Worm (Caenorhabditis elegans) whole organism, mixed stage, embryonic: ENCODE results near the gene R12H7.4.

ENCODE experiments used
- M03D4.4 ChIP-seq: sonication (generic microtip); optimal IDR thresholded peaks from 2 replicates; lab custom pipeline; 2017; ENCODE audit warnings: mild to moderate bottlenecking, missing genetic modification characterization, missing compliant biosample characterization
- bed-3 ChIP-seq: fragments of 200-800 bp; sonication (Bioruptor generic); optimal IDR thresholded peaks from 3 replicates; lab custom pipeline; 2018; ENCODE audit warnings: mild to moderate bottlenecking, missing genetic modification characterization, moderate library complexity, missing compliant biosample characterization
- blmp-1 ChIP-seq: fragments of 150-350 bp; optimal IDR thresholded peaks from 2 replicates; lab custom pipeline; 2014; ENCODE audit warnings: missing biosample characterization, missing genetic modification characterization
- ceh-39 ChIP-seq: fragments of 150-350 bp; optimal IDR thresholded peaks from 2 replicates; lab custom pipeline; 2014; ENCODE audit warnings: missing biosample characterization, missing genetic modification characterization
- ces-1 ChIP-seq: fragments of 150-350 bp; optimal IDR thresholded peaks from 2 replicates; lab custom pipeline; 2014; ENCODE audit warnings: missing biosample characterization, missing genetic modification reagents, missing genetic modification characterization
- cnd-1 ChIP-seq: fragments of 200-800 bp; sonication (Bioruptor generic); optimal IDR thresholded peaks from 2 replicates; lab custom pipeline; 2018; ENCODE audit warnings: mild to moderate bottlenecking, missing genetic modification characterization, missing compliant biosample characterization
- elt-1 ChIP-seq: sonication (generic microtip); optimal IDR thresholded peaks from 2 replicates; lab custom pipeline; 2017; ENCODE audit warnings: missing genetic modification characterization, mild to moderate bottlenecking, missing compliant biosample characterization, antibody characterized with exemption, moderate library complexity, borderline replicate concordance; ENCODE audit not compliant: insufficient read depth
- elt-3 ChIP-seq: fragments of 150-350 bp; optimal IDR thresholded peaks from 2 replicates; lab custom pipeline; 2014; ENCODE audit warnings: missing biosample characterization, missing genetic modification characterization
- flh-1 ChIP-seq: fragments of 200-800 bp; sonication (Bioruptor generic); optimal IDR thresholded peaks from 2 replicates; lab custom pipeline; 2018; ENCODE audit warnings: mild to moderate bottlenecking, missing genetic modification characterization, moderate library complexity, missing compliant biosample characterization
- ham-2 ChIP-seq: fragments of 200-800 bp; sonication (Bioruptor generic); optimal IDR thresholded peaks from 2 replicates; lab custom pipeline; 2018; ENCODE audit warnings: mild to moderate bottlenecking, missing genetic modification characterization, missing compliant biosample characterization
- hlh-1 ChIP-seq: fragments of 150-350 bp; optimal IDR thresholded peaks from 2 replicates; lab custom pipeline; 2014; ENCODE audit warnings: missing biosample characterization, missing genetic modification reagents, missing genetic modification characterization
- lin-13 ChIP-seq: fragments of 150-350 bp; optimal IDR thresholded peaks from 2 replicates; lab custom pipeline; 2014; ENCODE audit warnings: missing biosample characterization, missing genetic modification characterization
- lin-32 ChIP-seq: fragments of 200-800 bp; sonication (Bioruptor generic); optimal IDR thresholded peaks from 2 replicates; lab custom pipeline; 2018; ENCODE audit warnings: mild to moderate bottlenecking, missing genetic modification characterization, missing compliant biosample characterization
- mab-5 ChIP-seq: fragments of 150-350 bp; optimal IDR thresholded peaks from 2 replicates; lab custom pipeline; 2014; ENCODE audit warnings: missing biosample characterization, missing genetic modification characterization
- mep-1 ChIP-seq: fragments of 150-350 bp; optimal IDR thresholded peaks from 2 replicates; lab custom pipeline; 2017; ENCODE audit warnings: missing biosample characterization, missing genetic modification reagents, missing genetic modification characterization, inconsistent platforms
- mls-2 ChIP-seq: sonication (generic microtip); optimal IDR thresholded peaks from 2 replicates; lab custom pipeline; 2016; ENCODE audit warnings: mild to moderate bottlenecking, missing genetic modification characterization, moderate library complexity, missing compliant biosample characterization
- nhr-12 ChIP-seq: fragments of 150-350 bp; optimal IDR thresholded peaks from 2 replicates; lab custom pipeline; 2014; ENCODE audit warnings: missing biosample characterization, missing genetic modification characterization
- nhr-2 ChIP-seq: fragments of 150-350 bp; optimal IDR thresholded peaks from 2 replicates; lab custom pipeline; 2014; ENCODE audit warnings: missing biosample characterization, missing genetic modification characterization
- nhr-237 ChIP-seq: fragments of 150-350 bp; optimal IDR thresholded peaks from 2 replicates; lab custom pipeline; 2014; ENCODE audit warnings: missing biosample characterization, missing genetic modification characterization
- nhr-28 ChIP-seq: fragments of 150-350 bp; optimal IDR thresholded peaks from 2 replicates; lab custom pipeline; 2014; ENCODE audit warnings: missing biosample characterization, missing genetic modification characterization
- nhr-76 ChIP-seq: sonication (generic microtip); optimal IDR thresholded peaks from 2 replicates; lab custom pipeline; 2017; ENCODE audit warnings: missing biosample characterization, missing genetic modification characterization
- sem-2 ChIP-seq: fragments of 200-800 bp; sonication (Bioruptor generic); optimal IDR thresholded peaks from 2 replicates; lab custom pipeline; 2018; ENCODE audit warnings: mild to moderate bottlenecking, missing genetic modification characterization, missing compliant biosample characterization
- snpc-4 ChIP-seq: fragments of 150-350 bp; optimal IDR thresholded peaks from 2 replicates; lab custom pipeline; 2014; ENCODE audit warnings: missing biosample characterization, missing genetic modification characterization
- sptf-1 ChIP-seq: sonication (generic microtip); optimal IDR thresholded peaks from 2 replicates; lab custom pipeline; 2017; ENCODE audit warnings: mild to moderate bottlenecking, missing genetic modification characterization, moderate library complexity, missing compliant biosample characterization
- tbx-8 ChIP-seq: fragments of 200-800 bp; sonication (Bioruptor generic); optimal IDR thresholded peaks from 2 replicates; lab custom pipeline; 2018; ENCODE audit warnings: mild to moderate bottlenecking, missing genetic modification characterization, moderate library complexity, missing compliant biosample characterization
- unc-120 ChIP-seq: sonication (generic microtip); optimal IDR thresholded peaks from 2 replicates; lab custom pipeline; 2017; ENCODE audit warnings: missing genetic modification characterization, missing compliant biosample characterization; ENCODE audit not compliant: poor library complexity, severe bottlenecking
- unc-39 ChIP-seq: fragments of 150-350 bp; optimal IDR thresholded peaks from 2 replicates; lab custom pipeline; 2014; ENCODE audit warnings: missing biosample characterization, missing genetic modification characterization
- unc-62 ChIP-seq: fragments of 150-350 bp; optimal IDR thresholded peaks from 2 replicates; lab custom pipeline; 2014; ENCODE audit warnings: missing biosample characterization, missing genetic modification reagents, missing genetic modification characterization
- zip-8 ChIP-seq: fragments of 150-350 bp; optimal IDR thresholded peaks from 2 replicates; lab custom pipeline; 2014; ENCODE audit warnings: missing biosample characterization, missing genetic modification characterization
- ztf-11 ChIP-seq: fragments of 150-350 bp; optimal IDR thresholded peaks from 2 replicates; lab custom pipeline; 2014; ENCODE audit warnings: missing biosample characterization, missing genetic modification characterization

Gene R12H7.4

ce11 chrX:13227778-13228177 is 10.9 kb downstream of the R12H7.4 start:
- TF ChIP-seq nhr-28 (tag; lab: Kevin White, UChicago) (no peak), sptf-1 (tag; lab: Kevin White, UChicago) (no peak), zip-8 (peak; percentile 99)

- TF ChIP-seq snpc-4 (no peak), sem-2 (GFP tag; lab: Kevin White, UChicago) (no peak), ztf-11 (tag; lab: Kevin White, UChicago) (no peak), bed-3 (no peak), flh-1 (no peak), nhr-2 (tag; lab: Kevin White, UChicago) (no peak), elt-3 (no peak), unc-39 (tag; lab: Kevin White, UChicago) (no peak), tbx-8 (no peak), nhr-76 (no peak)
Observed at ce11 chrX:13232259-13232658, 15.4 kb downstream of the R12H7.4 start, which contains the start of gene bgnt-1.5. Gene bgnt-1.5 (minus strand): TSS chrX:13232359.

DNA sequence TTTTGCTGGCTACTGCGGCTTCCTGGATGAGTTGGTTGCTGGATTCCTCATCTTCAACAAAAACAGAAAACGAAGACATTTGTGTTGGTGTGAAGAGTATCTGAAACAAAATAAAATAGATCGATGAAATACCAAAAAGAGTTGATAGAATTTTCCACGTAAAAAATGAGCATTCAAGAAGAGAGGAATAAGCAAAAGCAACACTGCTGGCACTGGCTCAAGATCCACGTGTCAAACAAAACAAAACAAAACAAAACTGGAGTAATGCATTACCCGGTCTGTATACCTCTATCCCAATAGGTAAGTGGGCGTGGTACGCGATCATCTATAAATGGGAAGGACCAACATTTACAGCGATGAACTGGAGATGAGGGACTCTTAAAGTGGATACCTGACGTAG is 18.0 kb downstream of the R12H7.4 start, which contains the start of gene K08H2.2:
Gene K08H2.2 (minus strand): TSS at position 101 of the 400 bp plus-strand sequence.
- TF ChIP-seq M03D4.4 (tag; lab: Kevin White, UChicago) (no peak), mep-1 (no peak), tbx-8 (no peak)

- TF ChIP-seq elt-1 (no peak), ces-1 (GFP tag; lab: Kevin White, UChicago) (no peak), cnd-1 (tag; lab: Kevin White, UChicago) (no peak), hlh-1 (no peak), nhr-237 (tag; lab: Kevin White, UChicago) (no peak), ztf-11 (tag; lab: Kevin White, UChicago) (no peak), unc-120 (tag; lab: Kevin White, UChicago) (no peak), ham-2 (GFP tag; lab: Kevin White, UChicago) (no peak), tbx-8 (no peak), unc-62 (GFP tag; lab: Kevin White, UChicago) (no peak), nhr-2 (tag; lab: Kevin White, UChicago) (no peak), nhr-76 (no peak), sem-2 (GFP tag; lab: Kevin White, UChicago) (no peak), blmp-1 (tag; lab: Kevin White, UChicago) (no peak), lin-32 (no peak), M03D4.4 (tag; lab: Kevin White, UChicago) (no peak), ceh-39 (tag; lab: Kevin White, UChicago) (no peak), zip-8 (no peak), mab-5 (tag; lab: Kevin White, UChicago) (no peak)
- TF ChIP-seq, all 35 proteins: peak for 0
Observed at ce11 chrX:13237102-13237501, 20.2 kb downstream of the R12H7.4 start, which contains the start of gene K08H2.3. Gene K08H2.3 (plus strand): TSS chrX:13237402.

DNA sequence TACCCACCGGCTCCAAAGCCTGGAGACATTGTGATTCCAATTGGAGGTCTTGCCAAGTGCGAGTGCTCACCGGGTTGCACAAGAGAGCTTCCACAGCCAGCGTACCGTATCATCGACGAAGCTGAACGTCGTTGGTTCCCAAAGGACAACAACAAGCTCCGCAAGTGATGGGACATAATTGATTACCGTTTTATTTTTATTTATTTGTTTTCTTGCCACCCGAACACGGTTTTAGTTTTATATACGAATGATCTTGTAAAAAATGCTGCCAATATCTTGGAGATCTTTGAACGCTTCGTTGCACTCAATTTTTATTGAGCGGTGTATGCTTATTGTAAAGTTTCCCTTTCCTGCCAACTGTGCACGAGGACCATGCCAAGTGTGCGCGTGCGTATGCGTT is 21.3 kb downstream of the R12H7.4 start, which contains the start of gene K08H2.4:
Gene K08H2.4 (plus strand): TSS at position 301 of the 400 bp plus-strand sequence.
- TF ChIP-seq mls-2 (tag; lab: Kevin White, UChicago), result no peak
- TF ChIP-seq ceh-39 (tag; lab: Kevin White, UChicago), result peak; percentile 21
- TF ChIP-seq lin-13 (tag; lab: Kevin White, UChicago), result no peak
- TF ChIP-seq hlh-1, result peak; percentile 33
- TF ChIP-seq mab-5 (tag; lab: Kevin White, UChicago), result no peak

DNA sequence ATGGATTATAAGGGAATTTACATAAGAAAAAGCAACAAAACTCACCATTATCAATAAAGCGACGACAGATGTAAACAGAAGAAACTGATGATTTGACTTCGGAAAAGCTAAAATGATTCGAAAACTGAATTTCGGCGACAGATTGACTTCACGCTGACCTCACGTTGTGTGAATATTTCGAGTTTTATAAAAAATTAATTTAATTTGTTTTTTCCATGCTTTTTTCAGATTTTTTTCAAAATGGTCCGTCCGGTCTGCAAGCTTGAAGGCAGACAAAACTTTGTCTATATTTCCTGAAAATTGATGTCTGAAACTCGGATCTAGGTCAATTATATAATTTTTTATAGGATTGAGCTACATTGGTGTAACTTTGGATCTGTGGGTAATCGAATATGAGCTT is 25.3 kb downstream of the R12H7.4 start, which contains the start of gene K08H2.5:
Gene K08H2.5 (minus strand): TSS at position 101 of the 400 bp plus-strand sequence.
- TF ChIP-seq M03D4.4 (tag; lab: Kevin White, UChicago) (no peak), lin-13 (tag; lab: Kevin White, UChicago) (no peak), nhr-12 (tag; lab: Kevin White, UChicago) (no peak), elt-1 (no peak)
- TF ChIP-seq, all 35 proteins: peak for 0
